Worm (Caenorhabditis elegans): ENCODE results near the gene str-171.

str-171 gene

ce11 chrV:15088613-15089012 lies 43.7 kb downstream of the str-171 start, which contains the start of gene C01G10.18:
TSS of gene C01G10.18 (minus strand) at chrV:15088713.
- TF ChIP-seq F23B12.7 (tag; optimal IDR thresholded peaks at IDR 0.05; ENCODE audit: insufficient read depth) (no peak), ceh-91 (GFP tag; IDR thresholded peaks at IDR 0.05) (no peak), T07F8.4 (tag; optimal IDR thresholded peaks at IDR 0.05) (no peak), egrh-3 (GFP tag; IDR thresholded peaks at IDR 0.05) (no peak), madf-6 (GFP tag; IDR thresholded peaks at IDR 0.05) (no peak), let-526 (GFP tag; IDR thresholded peaks at IDR 0.05) (no peak), madf-8 (GFP tag; conservative IDR thresholded peaks at IDR 0.05) (no peak), mxl-1 (tag; optimal IDR thresholded peaks at IDR 0.05) (no peak), ztf-18 (tag; optimal IDR thresholded peaks at IDR 0.05) (no peak)

ce11 chrV:15087207-15087706 lies 45.1 kb downstream of the str-171 start, which contains the start of the genes C01G10.15 and C01G10.6:
TSS of gene C01G10.15 (minus strand) at chrV:15087307.
TSS of gene C01G10.6 (plus strand) at chrV:15087656.
- TF ChIP-seq lin-35 (GFP tag; optimal IDR thresholded peaks at IDR 0.05) (no peak), hlh-26 (GFP tag; conservative IDR thresholded peaks at IDR 0.05) (no peak), repo-1 (tag; optimal IDR thresholded peaks at IDR 0.05) (no peak), rpc-1 (optimal IDR thresholded peaks at IDR 0.05) (no peak), rpc-1 (tag; optimal IDR thresholded peaks at IDR 0.05) (no peak), ztf-22 (GFP tag; optimal IDR thresholded peaks at IDR 0.05) (no peak)

DNA sequence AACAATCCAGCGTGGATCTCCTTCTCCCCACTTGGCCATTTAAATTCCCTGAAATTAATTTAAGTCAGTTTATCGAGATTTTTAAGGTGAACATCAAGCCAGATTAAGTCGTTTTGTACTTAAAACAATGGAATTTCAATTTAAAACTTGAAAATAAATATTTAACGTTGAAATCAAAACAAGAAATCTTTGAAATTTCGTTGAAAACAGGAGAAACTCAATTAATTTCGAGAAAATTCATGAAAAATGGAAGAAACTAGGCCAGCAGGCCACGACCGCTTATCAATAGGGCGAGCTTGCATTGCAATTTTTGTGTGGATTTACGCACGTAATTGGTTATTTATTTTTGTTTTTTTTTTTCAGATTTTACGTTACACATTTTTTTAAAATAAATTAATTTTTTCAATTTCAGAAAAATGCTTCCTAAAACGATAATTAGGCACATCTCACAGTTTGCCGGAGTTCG lies 47.0 kb downstream of the str-171 start, which contains the start of the genes ahsa-1 and C01G10.7:
Gene ahsa-1 (minus strand): TSS at position 51 of the 466 bp plus-strand sequence.
Gene C01G10.7 (plus strand): TSS at position 413 of the 466 bp plus-strand sequence.
- TF ChIP-seq F57C9.4 (tag; optimal IDR thresholded peaks at IDR 0.05), result no peak
- peak; percentile 70 for TF ChIP-seq K12H6.12 (tag; optimal IDR thresholded peaks at IDR 0.05)
- no peak for TF ChIP-seq F37B4.10 (GFP tag; IDR thresholded peaks at IDR 0.05)
- no peak for TF ChIP-seq Y53F4B.3 (GFP tag; IDR thresholded peaks at IDR 0.05)
- peak; percentile 82 for TF ChIP-seq lir-1 (GFP tag; conservative IDR thresholded peaks at IDR 0.05)
- TF ChIP-seq tbx-9 (tag; optimal IDR thresholded peaks at IDR 0.05; ENCODE audit: borderline replicate concordance), result no peak
- no peak for TF ChIP-seq bed-1 (GFP tag; IDR thresholded peaks at IDR 0.05)
- TF ChIP-seq snpc-1.3 (tag; optimal IDR thresholded peaks at IDR 0.05; ENCODE audit: insufficient read depth), result peak; percentile 65
- no peak for TF ChIP-seq mes-4 (tag; optimal IDR thresholded peaks at IDR 0.05)
- TF ChIP-seq tlf-1 (GFP tag; optimal IDR thresholded peaks at IDR 0.05), result peak; percentile 86
- peak; percentile 63 for TF ChIP-seq atf-7 (tag; optimal IDR thresholded peaks at IDR 0.05)
- TF ChIP-seq zfh-2 (GFP tag; conservative IDR thresholded peaks at IDR 0.05), result no peak
- TF ChIP-seq snpc-3.4 (tag; optimal IDR thresholded peaks at IDR 0.05), result peak; percentile 51
- no peak for TF ChIP-seq sea-2 (GFP tag; IDR thresholded peaks at IDR 0.05)
- no peak for TF ChIP-seq attf-6 (GFP tag; IDR thresholded peaks at IDR 0.05)
- TF ChIP-seq K11D2.4 (GFP tag; IDR thresholded peaks at IDR 0.05), result 0 out of 2 replicates have a peak, but pooled peaks have one; percentile 55
- TF ChIP-seq madf-6 (GFP tag; IDR thresholded peaks at IDR 0.05), result peak; percentile 79
- TF ChIP-seq sptf-2 (GFP tag; optimal IDR thresholded peaks at IDR 0.05), result peak; percentile 41
- peak; percentile 49 for TF ChIP-seq ztf-22 (GFP tag; optimal IDR thresholded peaks at IDR 0.05)
- peak; percentile 87; the same call in 1 of the 2 replicates for TF ChIP-seq pbrm-1 (GFP tag; IDR thresholded peaks at IDR 0.05)
- TF ChIP-seq ama-1 (optimal IDR thresholded peaks at IDR 0.05), result no peak
- no peak for TF ChIP-seq ama-1 (GFP tag; optimal IDR thresholded peaks at IDR 0.05)
- TF ChIP-seq die-1 (tag; optimal IDR thresholded peaks at IDR 0.05), result no peak
- TF ChIP-seq hlh-12 (tag; optimal IDR thresholded peaks at IDR 0.05), result no peak
- TF ChIP-seq athp-1 (tag; optimal IDR thresholded peaks at IDR 0.05), result peak; percentile 86
- TF ChIP-seq madf-10 (tag; optimal IDR thresholded peaks at IDR 0.05), result peak; percentile 87
- peak; percentile 93 for TF ChIP-seq ztf-28 (GFP tag; IDR thresholded peaks at IDR 0.05)
- no peak for TF ChIP-seq egl-18 (GFP tag; IDR thresholded peaks at IDR 0.05)
- no peak; the same call in 1 of the 2 replicates for TF ChIP-seq nfyb-1 (GFP tag; IDR thresholded peaks at IDR 0.05)
- peak; percentile 81; the same call in 1 of the 2 replicates for TF ChIP-seq Y95B8A.8 (GFP tag; IDR thresholded peaks at IDR 0.05)
- no peak for TF ChIP-seq lin-40 (tag; optimal IDR thresholded peaks at IDR 0.05)
- no peak for TF ChIP-seq F39B2.1 (GFP tag; IDR thresholded peaks at IDR 0.05)
- TF ChIP-seq nhr-90 (tag; optimal IDR thresholded peaks at IDR 0.05), result no peak

Data from whole organism, young adult.